Worm (Caenorhabditis elegans) whole organism, L1 larva: ENCODE data around the gene eef-1B.1.

Experiments
- alr-1 ChIP-seq: fragments of 200-800 bp; sonication (Bioruptor generic); optimal IDR thresholded peaks from 2 replicates; lab custom pipeline; 2018; ENCODE audit warnings: borderline replicate concordance, mild to moderate bottlenecking, missing genetic modification characterization, missing compliant biosample characterization
- egl-27 ChIP-seq, 2 experiments: fragments of 150-350 bp in 1 of 2; sonication (generic microtip); optimal IDR thresholded peaks; 3 replicates each; lab custom pipeline; 2017 to 2018; ENCODE audit warnings: missing biosample characterization in 2 of 2, missing genetic modification characterization in 2 of 2, missing genetic modification reagents in 2 of 2
- fkh-10 ChIP-seq: sonication (generic microtip); optimal IDR thresholded peaks from 2 replicates; lab custom pipeline; 2017; ENCODE audit warnings: missing biosample characterization, missing genetic modification reagents, missing genetic modification characterization
- lin-35 ChIP-seq, 2 experiments: fragments of 150-350 bp; optimal IDR thresholded peaks; 2 replicates each; lab custom pipeline; 2014; ENCODE audit warnings: missing biosample characterization in 2 of 2, missing genetic modification characterization in 2 of 2, missing genetic modification reagents in 2 of 2
- mab-9 ChIP-seq: fragments of 200-800 bp; sonication (Bioruptor generic); IDR thresholded peaks from 2 replicates; pipeline ENCODE4 v1.3.6; 2022; ENCODE audit warnings: missing genetic modification reagents, missing genetic modification characterization, missing compliant biosample characterization
- mep-1 ChIP-seq: fragments of 150-350 bp; optimal IDR thresholded peaks from 2 replicates; lab custom pipeline; 2014; ENCODE audit warnings: missing biosample characterization, missing genetic modification characterization
- nhr-11 ChIP-seq: fragments of 150-350 bp; optimal IDR thresholded peaks from 2 replicates; lab custom pipeline; 2014; ENCODE audit warnings: missing biosample characterization, missing genetic modification characterization
- pax-3 ChIP-seq: fragments of 200-800 bp; sonication (Bioruptor generic); optimal IDR thresholded peaks from 2 replicates; lab custom pipeline; 2018; ENCODE audit warnings: mild to moderate bottlenecking, missing genetic modification characterization, moderate library complexity, missing compliant biosample characterization
- snpc-4 ChIP-seq: fragments of 150-350 bp; optimal IDR thresholded peaks from 2 replicates; lab custom pipeline; 2014; ENCODE audit warnings: missing biosample characterization, missing genetic modification characterization

DNA sequence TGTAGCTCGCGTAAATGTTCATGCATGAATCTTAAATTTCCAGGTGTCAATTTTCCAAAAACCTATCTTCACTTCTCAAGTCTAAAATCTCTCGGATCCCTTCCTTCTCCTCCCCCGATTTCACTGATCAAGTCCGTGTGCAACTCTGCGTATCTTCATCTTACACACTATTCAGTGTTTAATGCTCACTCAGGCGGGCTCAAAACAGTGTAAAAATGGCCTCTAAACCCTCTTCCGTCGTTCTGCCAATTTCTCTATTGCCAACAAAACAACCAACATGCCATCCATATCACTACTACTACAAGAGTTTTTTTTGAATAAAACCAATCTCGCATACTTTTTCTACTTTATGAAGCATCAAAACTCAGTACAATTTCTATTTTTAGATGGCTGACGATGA, 48.9 kb upstream of the eef-1B.1 start, which contains the start of gene F44B9.2:
- TF ChIP-seq mep-1 (tag; lab: Kevin White, UChicago) (no peak), nhr-11 (tag; lab: Kevin White, UChicago) (no peak), snpc-4 (tag; lab: Kevin White, UChicago) (no peak), egl-27 (tag; optimal IDR thresholded peaks at IDR 0.05; lab: Kevin White, UChicago) (no peak), mab-9 (no peak), pax-3 (tag; lab: Kevin White, UChicago) (no peak), alr-1 (tag; lab: Kevin White, UChicago) (no peak), fkh-10 (no peak), lin-35 (GFP tag; optimal IDR thresholded peaks at IDR 0.05; lab: Kevin White, UChicago) (no peak)
